Worm (Caenorhabditis elegans) whole organism, young adult: Measurements from ENCODE around the gene ins-35.

ENCODE experiments used
- B0035.1 ChIP-seq: sonication (generic microtip); optimal IDR thresholded peaks from 2 replicates; lab custom pipeline; 2016; ENCODE audit warnings: missing genetic modification characterization, mild to moderate bottlenecking, missing compliant biosample characterization, missing genotype, missing genetic modification reagents
- B0261.1 ChIP-seq: sonication (generic microtip); optimal IDR thresholded peaks from 2 replicates; lab custom pipeline; 2016; ENCODE audit warnings: mild to moderate bottlenecking, missing genetic modification characterization, moderate library complexity, missing compliant biosample characterization
- F10E7.11 ChIP-seq: sonication (generic microtip); optimal IDR thresholded peaks from 2 replicates; lab custom pipeline; 2017; ENCODE audit warnings: mild to moderate bottlenecking, missing genetic modification characterization, moderate library complexity, missing compliant biosample characterization
- F49E8.2 ChIP-seq: sonication (generic microtip); optimal IDR thresholded peaks from 3 replicates; lab custom pipeline; 2017; ENCODE audit warnings: missing genetic modification characterization, mild to moderate bottlenecking, missing compliant biosample characterization, antibody characterized with exemption, moderate library complexity; ENCODE audit not compliant: insufficient read depth
- F52B5.7 ChIP-seq: sonication (generic microtip); optimal IDR thresholded peaks from 2 replicates; lab custom pipeline; 2016; ENCODE audit warnings: mild to moderate bottlenecking, missing genetic modification characterization, missing compliant biosample characterization
- F55B11.4 ChIP-seq: sonication (generic microtip); optimal IDR thresholded peaks from 2 replicates; lab custom pipeline; 2016; ENCODE audit warnings: missing compliant biosample characterization, missing genetic modification characterization, borderline replicate concordance; ENCODE audit not compliant: insufficient read depth
- Y53F4B.3 ChIP-seq: fragments of 200-800 bp; sonication (Bioruptor generic); IDR thresholded peaks from 2 replicates; pipeline ENCODE4 v1.3.6; 2022; ENCODE audit warnings: missing genetic modification reagents, missing genetic modification characterization, missing compliant biosample characterization
- attf-3 ChIP-seq: fragments of 200-800 bp; sonication (Bioruptor generic); conservative IDR thresholded peaks from 2 replicates; pipeline ENCODE4 v1.3.6; 2022; ENCODE audit warnings: missing genetic modification reagents, missing genetic modification characterization, missing compliant biosample characterization
- cebp-1 ChIP-seq, 2 experiments: fragments of 200-800 bp in 1 of 2; sonication (Bioruptor generic) in 1 of 2; sonication (generic microtip) in 1 of 2; IDR thresholded peaks in 1 of 2; optimal IDR thresholded peaks in 1 of 2; 2 replicates each; pipeline versions ENCODE4 v1.3.6 to Lab custom; 2017 to 2022; ENCODE audit warnings: missing compliant biosample characterization in 2 of 2, missing genetic modification characterization in 2 of 2, mild to moderate bottlenecking in 1 of 2, missing genetic modification reagents in 1 of 2, moderate library complexity in 1 of 2
- ceh-27 ChIP-seq: fragments of 200-800 bp; sonication (Bioruptor generic); optimal IDR thresholded peaks from 2 replicates; lab custom pipeline; 2018; ENCODE audit warnings: mild to moderate bottlenecking, missing genetic modification characterization, moderate library complexity, missing compliant biosample characterization
- ceh-91 ChIP-seq: fragments of 200-800 bp; sonication (Bioruptor generic); IDR thresholded peaks from 2 replicates; pipeline ENCODE4 v1.3.6; 2022; ENCODE audit warnings: missing genetic modification reagents, missing genetic modification characterization, missing compliant biosample characterization
- chd-7 ChIP-seq: sonication (generic microtip); optimal IDR thresholded peaks from 2 replicates; lab custom pipeline; 2016; ENCODE audit warnings: mild to moderate bottlenecking, missing genetic modification characterization, moderate library complexity, missing compliant biosample characterization
- die-1 ChIP-seq: sonication (generic microtip); optimal IDR thresholded peaks from 2 replicates; lab custom pipeline; 2016; ENCODE audit warnings: missing genotype, mild to moderate bottlenecking, missing genetic modification characterization, missing compliant biosample characterization
- dox-1 ChIP-seq: fragments of 200-800 bp; sonication (Bioruptor generic); IDR thresholded peaks from 2 replicates; pipeline ENCODE4 v1.3.6; 2022; ENCODE audit warnings: missing genetic modification reagents, missing genetic modification characterization, missing compliant biosample characterization
- egl-44 ChIP-seq: fragments of 200-800 bp; sonication (Bioruptor generic); IDR thresholded peaks from 2 replicates; pipeline ENCODE4 v1.3.6; 2022; ENCODE audit warnings: missing genetic modification reagents, missing genetic modification characterization, missing compliant biosample characterization
- ets-4 ChIP-seq: fragments of 200-800 bp; sonication (Bioruptor generic); optimal IDR thresholded peaks from 2 replicates; lab custom pipeline; 2018; ENCODE audit warnings: mild to moderate bottlenecking, missing genetic modification characterization, missing compliant biosample characterization
- hlh-12 ChIP-seq: sonication (generic microtip); optimal IDR thresholded peaks from 2 replicates; lab custom pipeline; 2016; ENCODE audit warnings: missing genetic modification characterization, missing compliant biosample characterization
- hmg-1.2 ChIP-seq: fragments of 200-800 bp; sonication (Bioruptor generic); IDR thresholded peaks from 2 replicates; pipeline ENCODE4 v1.3.6; 2022; ENCODE audit warnings: missing genetic modification reagents, missing genetic modification characterization, missing compliant biosample characterization
- hsf-1 ChIP-seq: fragments of 200-800 bp; sonication (Bioruptor generic); IDR thresholded peaks from 2 replicates; pipeline ENCODE4 v1.3.6; 2022; ENCODE audit warnings: missing genetic modification reagents, missing genetic modification characterization, missing compliant biosample characterization
- lin-26 ChIP-seq: fragments of 200-800 bp; sonication (Bioruptor generic); IDR thresholded peaks from 2 replicates; pipeline ENCODE4 v1.3.6; 2022; ENCODE audit warnings: missing genetic modification reagents, missing genetic modification characterization, missing compliant biosample characterization
- lin-35 ChIP-seq, 3 experiments: fragments of 150-350 bp in 2 of 3; sonication (generic microtip) in 1 of 3; optimal IDR thresholded peaks; 2 replicates each; lab custom pipeline; 2014 to 2018; ENCODE audit warnings: missing biosample characterization in 3 of 3, missing genetic modification characterization in 3 of 3, missing genetic modification reagents in 3 of 3
- lin-54 ChIP-seq: fragments of 200-800 bp; sonication (Bioruptor generic); optimal IDR thresholded peaks from 2 replicates; lab custom pipeline; 2018; ENCODE audit warnings: mild to moderate bottlenecking, missing genetic modification characterization, missing compliant biosample characterization
- nfya-1 ChIP-seq: sonication (generic microtip); optimal IDR thresholded peaks from 2 replicates; lab custom pipeline; 2017; ENCODE audit warnings: antibody characterized with exemption, missing compliant biosample characterization, missing genetic modification characterization, borderline replicate concordance; ENCODE audit not compliant: insufficient read depth
- nfya-2 ChIP-seq: fragments of 200-800 bp; sonication (Bioruptor generic); IDR thresholded peaks from 2 replicates; pipeline ENCODE4 v1.3.6; 2022; ENCODE audit warnings: missing genetic modification reagents, missing genetic modification characterization, missing compliant biosample characterization
- pha-4 ChIP-seq: fragments of 150-350 bp; sonication (generic microtip); optimal IDR thresholded peaks from 2 replicates; lab custom pipeline; 2014; ENCODE audit warnings: missing biosample characterization, missing genetic modification reagents, missing genetic modification characterization
- rec-8 ChIP-seq, 2 experiments: sonication (generic microtip); optimal IDR thresholded peaks; 2 replicates each; lab custom pipeline; 2016; ENCODE audit warnings: mild to moderate bottlenecking in 2 of 2, missing genetic modification characterization in 2 of 2, missing genetic modification reagents in 2 of 2, missing genotype in 2 of 2, missing biosample characterization in 1 of 2, missing compliant biosample characterization in 1 of 2, moderate library complexity in 1 of 2
- rpc-1 ChIP-seq, 2 experiments: fragments of 150-350 bp in 1 of 2; sonication (generic microtip) in 1 of 2; optimal IDR thresholded peaks; 2 replicates each; lab custom pipeline; 2014 to 2018; ENCODE audit warnings: missing biosample characterization in 1 of 2, missing genetic modification characterization in 1 of 2, missing genetic modification reagents in 1 of 2, missing genotype in 1 of 2
- sea-2 ChIP-seq: fragments of 200-800 bp; sonication (Bioruptor generic); IDR thresholded peaks from 2 replicates; pipeline ENCODE4 v1.3.6; 2022; ENCODE audit warnings: missing genetic modification characterization, missing compliant biosample characterization
- sptf-2 ChIP-seq: fragments of 200-800 bp; sonication (Bioruptor generic); optimal IDR thresholded peaks from 2 replicates; lab custom pipeline; 2018; ENCODE audit warnings: mild to moderate bottlenecking, missing genetic modification characterization, missing compliant biosample characterization
- tbp1 ChIP-seq: fragments of 200-800 bp; sonication (Bioruptor generic); optimal IDR thresholded peaks from 2 replicates; lab custom pipeline; 2018; ENCODE audit warnings: mild to moderate bottlenecking, missing genetic modification characterization, missing compliant biosample characterization
- tbx-9 ChIP-seq: sonication (generic microtip); optimal IDR thresholded peaks from 2 replicates; lab custom pipeline; 2016; ENCODE audit warnings: borderline replicate concordance, missing genetic modification characterization, inconsistent platforms, missing compliant biosample characterization
- tlf-1 ChIP-seq: fragments of 200-800 bp; sonication (Bioruptor generic); optimal IDR thresholded peaks from 2 replicates; lab custom pipeline; 2018; ENCODE audit warnings: mild to moderate bottlenecking, missing genetic modification characterization, missing compliant biosample characterization
- xnd-1 ChIP-seq: sonication (generic microtip); optimal IDR thresholded peaks from 2 replicates; lab custom pipeline; 2016; ENCODE audit warnings: missing genotype, missing genetic modification reagents, missing genetic modification characterization, missing compliant biosample characterization
- zfh-2 ChIP-seq: fragments of 200-800 bp; sonication (Bioruptor generic); conservative IDR thresholded peaks from 2 replicates; pipeline ENCODE4 v1.3.6; 2022; ENCODE audit warnings: missing genetic modification reagents, missing genetic modification characterization, missing compliant biosample characterization
- zim-3 ChIP-seq: sonication (generic microtip); optimal IDR thresholded peaks from 2 replicates; lab custom pipeline; 2017; ENCODE audit warnings: mild to moderate bottlenecking, missing genetic modification characterization, moderate library complexity, missing compliant biosample characterization
- ztf-18 ChIP-seq: sonication (generic microtip); optimal IDR thresholded peaks from 2 replicates; lab custom pipeline; 2016; ENCODE audit warnings: missing genotype, mild to moderate bottlenecking, missing genetic modification characterization, missing compliant biosample characterization

ins-35 gene

DNA sequence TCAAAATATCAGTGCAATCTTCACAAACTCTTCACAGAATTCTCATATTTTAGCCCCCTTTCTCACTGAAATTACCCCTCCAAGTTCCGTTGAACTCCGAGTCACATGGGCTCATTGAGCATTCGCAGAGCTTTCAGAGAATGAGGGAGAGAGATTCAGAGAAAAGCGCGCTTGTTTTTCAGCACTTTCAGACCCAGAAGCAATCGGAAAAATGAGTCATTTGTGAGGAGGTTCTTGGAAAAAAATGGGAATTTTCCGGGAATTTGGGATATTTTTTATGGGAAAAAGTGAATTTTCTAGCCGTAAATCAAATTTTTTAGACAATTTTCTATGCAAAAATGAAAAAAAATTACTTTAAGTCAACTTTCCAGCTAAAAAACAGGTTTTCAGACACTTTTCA lies 27.5 kb downstream of the ins-35 start:
- no peak for TF ChIP-seq rpc-1 (optimal IDR thresholded peaks at IDR 0.05; lab: Kevin White, UChicago)
- no peak for TF ChIP-seq rpc-1 (tag; optimal IDR thresholded peaks at IDR 0.05; lab: Kevin White, UChicago)
- TF ChIP-seq ceh-91: no peak
- TF ChIP-seq hlh-12 (tag; lab: Kevin White, UChicago): no peak
- no peak for TF ChIP-seq chd-7 (tag; lab: Kevin White, UChicago)
- TF ChIP-seq egl-44 (GFP tag; lab: Robert Waterston, UW): no peak
- no peak for TF ChIP-seq lin-35 (GFP tag; optimal IDR thresholded peaks at IDR 0.05; lab: Kevin White, UChicago)
- TF ChIP-seq Y53F4B.3 (GFP tag; lab: Robert Waterston, UW): no peak
- TF ChIP-seq sptf-2 (GFP tag; lab: Kevin White, UChicago): no peak
- no peak for TF ChIP-seq die-1
- TF ChIP-seq rec-8 (tag; optimal IDR thresholded peaks at IDR 0.05; lab: Kevin White, UChicago): no peak
- TF ChIP-seq B0035.1 (tag; lab: Kevin White, UChicago): no peak
- no peak for TF ChIP-seq F52B5.7 (tag; lab: Kevin White, UChicago)
- no peak for TF ChIP-seq tbp1 (GFP tag; lab: Kevin White, UChicago)
- TF ChIP-seq pha-4 (tag; lab: Kevin White, UChicago): no peak
- no peak for TF ChIP-seq lin-26 (GFP tag; lab: Robert Waterston, UW)
- TF ChIP-seq zim-3 (tag; lab: Kevin White, UChicago): no peak
- TF ChIP-seq F55B11.4 (tag; lab: Kevin White, UChicago): no peak
- TF ChIP-seq ztf-18 (tag; lab: Kevin White, UChicago): no peak
- TF ChIP-seq lin-54 (GFP tag; lab: Kevin White, UChicago): no peak

DNA sequence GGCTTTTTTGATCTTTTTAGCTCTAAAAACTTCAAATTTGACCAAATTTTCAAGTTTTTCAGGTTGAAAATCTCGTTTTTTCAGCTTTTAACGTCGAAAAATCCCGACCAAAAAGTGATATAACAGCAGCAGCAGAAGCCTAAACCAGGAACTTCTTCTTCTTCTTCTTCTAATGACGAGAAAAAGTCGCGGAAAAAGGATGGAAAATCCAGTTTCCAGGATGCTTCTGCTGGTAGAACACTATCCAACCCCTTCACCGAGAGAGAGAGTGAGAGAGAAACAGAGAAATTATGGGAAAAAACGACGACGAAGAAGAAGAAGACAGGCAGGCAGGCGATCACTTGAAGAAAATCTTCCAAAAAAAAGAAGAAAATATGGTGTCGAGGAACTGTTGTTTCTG lies 31.5 kb downstream of the ins-35 start:
- TF ChIP-seq F10E7.11 (tag; lab: Kevin White, UChicago) (no peak), tbx-9 (tag; lab: Kevin White, UChicago) (no peak), cebp-1 (GFP tag; IDR thresholded peaks at IDR 0.05; lab: Robert Waterston, UW) (no peak), cebp-1 (tag; optimal IDR thresholded peaks at IDR 0.05; lab: Kevin White, UChicago) (no peak)
- TF ChIP-seq, all 124 proteins: peak for 0

DNA sequence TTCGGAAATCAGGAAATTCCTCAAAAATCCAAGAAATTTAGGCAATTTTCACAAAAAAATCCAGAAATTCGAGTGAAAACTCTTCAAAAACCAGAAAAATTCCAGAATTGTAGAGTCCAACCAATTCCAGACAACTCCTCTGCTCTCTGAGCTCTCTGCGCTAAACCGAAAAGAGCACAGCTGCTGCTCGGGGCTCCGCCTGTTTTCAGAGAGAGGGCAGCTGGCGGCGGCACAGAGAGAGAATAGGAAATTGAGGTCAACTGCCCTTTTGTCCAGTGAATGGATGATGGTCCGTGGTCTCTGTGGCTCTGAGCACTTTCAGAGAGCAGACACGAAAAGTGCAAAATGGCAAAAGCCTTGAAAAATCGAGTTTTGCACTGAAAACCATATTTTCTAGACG lies 33.7 kb downstream of the ins-35 start:
- TF ChIP-seq hsf-1 (GFP tag; lab: Robert Waterston, UW) (no peak), F55B11.4 (tag; lab: Kevin White, UChicago) (no peak), nfya-1 (tag; lab: Kevin White, UChicago) (no peak), attf-3 (no peak), sea-2 (no peak), tlf-1 (GFP tag; lab: Kevin White, UChicago) (no peak), xnd-1 (tag; lab: Kevin White, UChicago) (no peak), nfya-2 (no peak)
- TF ChIP-seq, all 124 proteins: peak for 0

DNA sequence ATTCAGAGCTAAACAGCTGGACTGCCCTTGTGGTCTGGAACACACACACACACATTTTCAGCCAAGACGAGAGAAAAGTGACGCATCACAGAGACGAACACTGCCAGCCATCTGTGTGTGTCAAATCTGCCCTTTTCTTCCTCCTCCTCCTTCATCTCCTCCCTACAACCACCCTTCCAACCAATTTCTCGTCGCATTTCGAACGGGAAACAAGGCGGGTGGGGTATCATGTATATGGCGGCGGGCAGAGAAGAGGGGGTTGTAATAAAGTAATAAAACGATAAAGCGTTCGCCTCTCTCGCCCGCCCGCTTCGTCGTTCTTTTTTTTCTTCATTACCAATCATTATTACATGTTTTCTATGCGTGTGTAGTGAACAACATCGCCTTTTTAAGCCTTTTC lies 34.9 kb downstream of the ins-35 start:
- no peak for TF ChIP-seq hmg-1.2 (GFP tag; lab: Robert Waterston, UW)
- TF ChIP-seq ets-4 (GFP tag; lab: Kevin White, UChicago): peak; percentile 7
- no peak for TF ChIP-seq B0261.1 (tag; lab: Kevin White, UChicago)
- peak; percentile 38; the same call in 1 of the 2 replicates for TF ChIP-seq dox-1 (GFP tag; lab: Robert Waterston, UW)
- 0 out of 2 replicates have a peak, but pooled peaks have one; percentile 38 for TF ChIP-seq sea-2
- TF ChIP-seq zfh-2 (GFP tag; lab: Robert Waterston, UW): peak; percentile 68
- no peak for TF ChIP-seq F49E8.2 (tag; lab: Kevin White, UChicago)
- TF ChIP-seq rec-8 (tag; optimal IDR thresholded peaks at IDR 0.05; lab: Kevin White, UChicago): no peak
- no peak for TF ChIP-seq cebp-1 (GFP tag; IDR thresholded peaks at IDR 0.05; lab: Robert Waterston, UW)
- peak; percentile 31 for TF ChIP-seq cebp-1 (tag; optimal IDR thresholded peaks at IDR 0.05; lab: Kevin White, UChicago)
- TF ChIP-seq ceh-27 (GFP tag; lab: Kevin White, UChicago): peak; percentile 19
